Worm (Caenorhabditis elegans): ENCODE results near the gene B0496.6.

ce11 chrIV:7433858-7434257 lies 14.9 kb downstream of the B0496.6 start, which contains the start of gene B0496.11:
- TF ChIP-seq W03F9.2 (tag; optimal IDR thresholded peaks at IDR 0.05) (no peak), him-1 (tag; optimal IDR thresholded peaks at IDR 0.05) (no peak)

Measured in whole organism, L4/young adult.